Fruit fly (Drosophila melanogaster) whole organism: Measurements from ENCODE around the gene Atu.

ENCODE experiments used
- CG8478 ChIP-seq: fragments of >200 bp; optimal IDR thresholded peaks from 2 replicates; lab custom pipeline; 2018; ENCODE audit warnings: inconsistent platforms
- Dll ChIP-seq: fragments of >200 bp; optimal IDR thresholded peaks from 2 replicates; lab custom pipeline; 2017
- EcR ChIP-seq, 2 experiments: fragments of >200 bp; optimal IDR thresholded peaks; 2 replicates each; lab custom pipeline; 2017; ENCODE audit warnings: missing biosample characterization in 2 of 2, missing genetic modification characterization in 2 of 2, missing genetic modification reagents in 2 of 2
- pan ChIP-seq: fragments of >200 bp; optimal IDR thresholded peaks from 2 replicates; lab custom pipeline; 2017
- psq ChIP-seq: fragments of >200 bp; optimal IDR thresholded peaks from 2 replicates; lab custom pipeline; 2017
- usp ChIP-seq: fragments of >200 bp; optimal IDR thresholded peaks from 2 replicates; lab custom pipeline; 2017; ENCODE audit warnings: missing biosample characterization, missing genetic modification characterization, mixed read lengths

DNA sequence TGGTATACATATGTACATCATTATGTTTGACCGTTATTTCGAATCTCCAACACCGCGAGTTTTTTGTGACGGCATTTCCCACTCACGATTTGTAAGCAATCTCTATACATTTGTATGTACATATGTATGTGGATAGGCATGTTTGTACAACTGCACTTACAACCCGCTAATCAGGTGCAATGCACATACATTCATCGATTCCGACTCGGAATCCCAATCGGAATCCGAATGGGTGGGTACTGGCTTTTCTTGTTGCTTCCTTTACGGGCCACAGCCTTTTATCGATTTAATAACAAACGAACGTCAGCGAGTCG is 41.8 kb upstream of the Atu start:
- TF ChIP-seq psq (lab: Kevin White, UChicago) (no peak), pan (no peak), CG8478 (lab: Kevin White, UChicago) (no peak), EcR (GFP tag; optimal IDR thresholded peaks at IDR 0.05; lab: Kevin White, UChicago) (no peak), usp (GFP tag; lab: Kevin White, UChicago) (no peak), Dll (lab: Kevin White, UChicago) (no peak)
